Fruit fly (Drosophila melanogaster): ENCODE measurements around the gene Pgant7.
A peak's percentile ranks its signal among the peaks of the same experiment; 100 is the strongest.

- TF ChIP-seq CG17806 (tag; optimal IDR thresholded peaks at IDR 0.05) (peak; percentile 58), rn (GFP tag; IDR thresholded peaks at IDR 0.05) (no peak), CG12605 (GFP tag; IDR thresholded peaks at IDR 0.05) (peak; percentile 18; the same call in 1 of the 2 replicates), CG15710 (tag; optimal IDR thresholded peaks at IDR 0.05) (peak; percentile 66), Snoo (tag; optimal IDR thresholded peaks at IDR 0.05) (no peak), D1 (tag; optimal IDR thresholded peaks at IDR 0.05) (no peak), CG32121 (GFP tag; IDR thresholded peaks at IDR 0.05) (no peak), CG34367 (tag; optimal IDR thresholded peaks at IDR 0.05) (peak; percentile 62), CG8159 (tag; optimal IDR thresholded peaks at IDR 0.05) (peak; percentile 70), Pif1A (GFP tag; optimal IDR thresholded peaks at IDR 0.05) (peak; percentile 64), CG4496 (GFP tag; IDR thresholded peaks at IDR 0.05) (0 out of 3 replicates have a peak, but pooled peaks have one; percentile 16), CG10348 (GFP tag; IDR thresholded peaks at IDR 0.05) (no peak)
These were observed 44.9 kb upstream of the Pgant7 start for dm6 chrX:18544732-18545131.
